Fruit fly (Drosophila melanogaster): ENCODE data around the gene CG7886.

dm6 chr3R:14657605-14657910 lies 15.2 kb upstream of the CG7886 start:
- no peak for TF ChIP-seq h (optimal IDR thresholded peaks at IDR 0.05)
- no peak for TF ChIP-seq psq (optimal IDR thresholded peaks at IDR 0.05)
- no peak for TF ChIP-seq Myc (optimal IDR thresholded peaks at IDR 0.05)
- TF ChIP-seq Sin3A (optimal IDR thresholded peaks at IDR 0.05): no peak
- TF ChIP-seq insv (optimal IDR thresholded peaks at IDR 0.05): no peak
- TF ChIP-seq ttk (optimal IDR thresholded peaks at IDR 0.05): no peak
